Worm (Caenorhabditis elegans) whole organism, late embryonic: ENCODE data around the gene B0563.6.

ENCODE experiments used
- F13H6.1 ChIP-seq: sonication (generic microtip); optimal IDR thresholded peaks from 2 replicates; lab custom pipeline; 2016; ENCODE audit warnings: missing genetic modification characterization, missing compliant biosample characterization
- ama-1 ChIP-seq: fragments of 150-350 bp; optimal IDR thresholded peaks from 2 replicates; lab custom pipeline; 2014
- fkh-10 ChIP-seq: fragments of 150-350 bp; optimal IDR thresholded peaks from 2 replicates; lab custom pipeline; 2014; ENCODE audit warnings: missing biosample characterization, missing genetic modification reagents, missing genetic modification characterization
- hlh-8 ChIP-seq: sonication (generic microtip); optimal IDR thresholded peaks from 2 replicates; lab custom pipeline; 2016; ENCODE audit warnings: missing genotype, missing genetic modification characterization, missing compliant biosample characterization
- lin-11 ChIP-seq: fragments of 200-800 bp; sonication (Bioruptor generic); optimal IDR thresholded peaks from 2 replicates; lab custom pipeline; 2018; ENCODE audit warnings: mild to moderate bottlenecking, missing genetic modification characterization, missing compliant biosample characterization
- nhr-11 ChIP-seq: fragments of 150-350 bp; optimal IDR thresholded peaks from 2 replicates; lab custom pipeline; 2014; ENCODE audit warnings: missing biosample characterization, missing genetic modification characterization
- npax-4 ChIP-seq: sonication (generic microtip); optimal IDR thresholded peaks from 2 replicates; lab custom pipeline; 2016; ENCODE audit warnings: missing genetic modification characterization, missing compliant biosample characterization
- pha-4 ChIP-seq: fragments of 150-350 bp; optimal IDR thresholded peaks from 2 replicates; lab custom pipeline; 2018; ENCODE audit warnings: missing biosample characterization, missing genetic modification reagents, missing genetic modification characterization
- pqm-1 ChIP-seq: sonication (generic microtip); optimal IDR thresholded peaks from 2 replicates; lab custom pipeline; 2016; ENCODE audit warnings: missing genetic modification characterization, missing compliant biosample characterization
- rnt-1 ChIP-seq: sonication (generic microtip); optimal IDR thresholded peaks from 2 replicates; lab custom pipeline; 2016; ENCODE audit warnings: missing genetic modification characterization, missing compliant biosample characterization

- TF ChIP-seq rnt-1 (tag; lab: Kevin White, UChicago) (no peak), lin-11 (tag; lab: Kevin White, UChicago) (no peak), npax-4 (no peak), pha-4 (tag; lab: Kevin White, UChicago) (no peak), fkh-10 (no peak), F13H6.1 (tag; lab: Kevin White, UChicago) (no peak), hlh-8 (tag; lab: Kevin White, UChicago) (no peak), pqm-1 (no peak), ama-1 (lab: Kevin White, UChicago) (no peak), nhr-11 (tag; lab: Kevin White, UChicago) (no peak)
Observed at ce11 chrX:9105888-9106287, 31.6 kb upstream of the B0563.6 start.
